Worm (Caenorhabditis elegans) whole organism, midembryonic: ENCODE data around the gene tbck-1.

ENCODE experiments used
- cog-1 ChIP-seq: sonication (generic microtip); optimal IDR thresholded peaks from 2 replicates; lab custom pipeline; 2016; ENCODE audit warnings: missing genetic modification characterization, missing compliant biosample characterization
- flt-1 ChIP-seq: fragments of 200-800 bp; sonication (Bioruptor generic); IDR thresholded peaks from 2 replicates; pipeline ENCODE4 v1.3.6; 2022; ENCODE audit warnings: missing genetic modification characterization, missing compliant biosample characterization
- klf-2 ChIP-seq: fragments of 200-800 bp; sonication (Bioruptor generic); conservative IDR thresholded peaks from 2 replicates; pipeline ENCODE4 v1.3.6; 2022; ENCODE audit warnings: missing genetic modification reagents, missing genetic modification characterization, missing compliant biosample characterization
- ztf-29 ChIP-seq: fragments of 200-800 bp; sonication (Bioruptor generic); IDR thresholded peaks from 2 replicates; pipeline ENCODE4 v1.3.6; 2022; ENCODE audit warnings: missing genetic modification reagents, missing genetic modification characterization, missing compliant biosample characterization

DNA sequence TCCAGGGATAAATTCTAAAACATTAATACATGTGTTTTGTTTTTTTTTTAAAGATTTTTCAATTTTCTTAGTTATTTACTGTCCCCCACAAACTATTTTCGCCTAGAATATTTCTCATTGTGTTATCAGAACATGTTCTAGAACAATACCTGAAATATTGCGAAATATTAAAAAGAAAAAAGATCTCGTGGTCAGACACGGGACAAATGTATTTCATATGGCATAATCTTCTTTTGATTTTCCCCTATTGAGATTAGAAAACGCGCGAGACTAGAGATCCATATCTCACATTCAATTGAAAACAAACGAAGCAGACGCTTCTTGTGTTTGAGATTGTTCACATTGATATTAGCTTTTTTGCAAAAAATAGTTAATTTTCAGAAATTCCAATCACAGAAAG lies 27.8 kb downstream of the tbck-1 start:
- TF ChIP-seq flt-1 (GFP tag; lab: Robert Waterston, UW) (no peak), ztf-29 (GFP tag; lab: Robert Waterston, UW) (no peak), klf-2 (GFP tag; lab: Robert Waterston, UW) (no peak), cog-1 (tag; lab: Kevin White, UChicago) (no peak)
